Worm (Caenorhabditis elegans) whole organism, L4/young adult: ENCODE data around the gene nmur-2.

Source experiments
- W03F9.2 ChIP-seq: fragments of 150-350 bp; optimal IDR thresholded peaks from 2 replicates; lab custom pipeline; 2014; ENCODE audit warnings: missing biosample characterization, missing genetic modification characterization
- dao-5 ChIP-seq: sonication (generic microtip); optimal IDR thresholded peaks from 2 replicates; lab custom pipeline; 2016; ENCODE audit warnings: missing genotype, missing genetic modification characterization, moderate library complexity, missing compliant biosample characterization

DNA sequence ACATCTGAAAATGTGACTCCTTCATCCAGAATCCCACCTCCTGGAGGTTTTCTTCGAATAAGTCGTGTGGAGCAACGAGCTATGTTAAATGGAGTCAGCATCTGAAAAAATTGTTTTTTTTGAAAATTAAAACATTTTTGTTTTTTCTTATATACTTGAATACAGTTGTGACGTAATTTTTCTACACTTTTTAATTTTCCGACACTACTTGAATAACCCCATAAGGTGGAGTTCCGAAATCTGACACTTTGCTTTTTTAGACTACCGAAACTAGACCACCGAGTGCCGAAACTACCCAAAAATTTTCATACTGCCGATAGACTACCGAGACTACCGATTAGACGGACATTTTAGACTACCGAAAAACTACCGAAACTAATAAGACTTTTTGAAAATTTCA is 33.4 kb downstream of the nmur-2 start, which contains the start of gene mcat-1:
- TF ChIP-seq dao-5 (tag; lab: Kevin White, UChicago), result no peak
- no peak for TF ChIP-seq W03F9.2 (tag; lab: Kevin White, UChicago)
